Fruit fly (Drosophila melanogaster) whole organism, embryonic: ENCODE results near the gene RapGAP1.

Experiments used
- Ada2b ChIP-seq: fragments of 200-800 bp; sonication (Bioruptor generic); IDR thresholded peaks from 2 replicates; pipeline ENCODE4 v1.3.6; 2022; ENCODE audit warnings: missing biosample characterization, missing genetic modification characterization
- Adf1 ChIP-seq: fragments of 200-800 bp; sonication (Bioruptor generic); IDR thresholded peaks from 2 replicates; pipeline ENCODE4 v1.3.6; 2022; ENCODE audit warnings: missing biosample characterization, missing genetic modification characterization
- Bgb ChIP-seq: fragments of 200-800 bp; sonication (Bioruptor generic); IDR thresholded peaks from 2 replicates; pipeline ENCODE4 v1.3.6; 2022; ENCODE audit warnings: missing biosample characterization, missing genetic modification characterization; ENCODE audit not compliant: partially characterized antibody
- Blimp-1 ChIP-seq: fragments of 200-800 bp; sonication (Bioruptor generic); optimal IDR thresholded peaks from 3 replicates; lab custom pipeline; 2018; ENCODE audit warnings: missing biosample characterization, missing genetic modification characterization, mild to moderate bottlenecking, moderate library complexity, missing genetic modification reagents
- CG11504 ChIP-seq: fragments of 200-800 bp; sonication (Bioruptor generic); optimal IDR thresholded peaks from 3 replicates; lab custom pipeline; 2019; ENCODE audit warnings: missing biosample characterization, mild to moderate bottlenecking, missing genetic modification characterization, moderate library complexity
- CG11696 ChIP-seq: fragments of 200-800 bp; sonication (Bioruptor generic); IDR thresholded peaks from 2 replicates; pipeline ENCODE4 v1.3.6; 2022; ENCODE audit warnings: missing biosample characterization, missing genetic modification characterization
- CG12155 ChIP-seq: fragments of 200-800 bp; sonication (Bioruptor generic); optimal IDR thresholded peaks from 3 replicates; lab custom pipeline; 2016; ENCODE audit warnings: missing biosample characterization, missing genetic modification characterization
- CG12942 ChIP-seq: fragments of 200-800 bp; sonication (Bioruptor generic); optimal IDR thresholded peaks from 3 replicates; lab custom pipeline; 2016; ENCODE audit warnings: missing biosample characterization, missing genetic modification characterization
- CG15269 ChIP-seq: fragments of 200-800 bp; sonication (Bioruptor generic); optimal IDR thresholded peaks from 2 replicates; lab custom pipeline; 2018; ENCODE audit warnings: missing biosample characterization, mild to moderate bottlenecking, missing genetic modification characterization, moderate library complexity
- CG2199 ChIP-seq: fragments of 200-800 bp; sonication (Bioruptor generic); IDR thresholded peaks from 3 replicates; pipeline ENCODE4 v1.3.6; 2022; ENCODE audit warnings: missing biosample characterization, missing genetic modification characterization
- CG31388 ChIP-seq: fragments of 200-800 bp; sonication (Bioruptor generic); optimal IDR thresholded peaks from 2 replicates; lab custom pipeline; 2016; ENCODE audit warnings: missing biosample characterization, missing genetic modification characterization
- CG31441 ChIP-seq: fragments of 200-800 bp; sonication (Bioruptor generic); IDR thresholded peaks from 2 replicates; pipeline ENCODE4 v1.3.6; 2022; ENCODE audit warnings: missing biosample characterization, missing genetic modification characterization
- CG3163 ChIP-seq: fragments of 200-800 bp; sonication (Bioruptor generic); optimal IDR thresholded peaks from 3 replicates; lab custom pipeline; 2016; ENCODE audit warnings: missing biosample characterization, missing genetic modification characterization
- CG34224 ChIP-seq: fragments of 200-800 bp; sonication (Bioruptor generic); IDR thresholded peaks from 3 replicates; pipeline ENCODE4 v1.3.6; 2022; ENCODE audit warnings: missing biosample characterization, missing genetic modification characterization; ENCODE audit not compliant: partially characterized antibody
- CG3726 ChIP-seq: fragments of 200-800 bp; sonication (Bioruptor generic); IDR thresholded peaks from 3 replicates; pipeline ENCODE4, ENCODE4 v1.3.6; 2022; ENCODE audit warnings: missing biosample characterization, missing genetic modification characterization
- CG3995 ChIP-seq: fragments of 200-800 bp; sonication (Bioruptor generic); optimal IDR thresholded peaks from 3 replicates; lab custom pipeline; 2016; ENCODE audit warnings: missing biosample characterization, missing genetic modification characterization
- CG5245 ChIP-seq: fragments of 200-800 bp; sonication (Bioruptor generic); optimal IDR thresholded peaks from 3 replicates; lab custom pipeline; 2016; ENCODE audit warnings: missing biosample characterization, missing genetic modification characterization
- CG6683 ChIP-seq: fragments of 200-800 bp; sonication (Bioruptor generic); optimal IDR thresholded peaks from 2 replicates; lab custom pipeline; 2017; ENCODE audit warnings: missing biosample characterization, mild to moderate bottlenecking, missing genetic modification characterization, missing genetic modification reagents
- CG6765 ChIP-seq: fragments of 200-800 bp; sonication (Bioruptor generic); optimal IDR thresholded peaks from 3 replicates; lab custom pipeline; 2017; ENCODE audit warnings: missing biosample characterization, mild to moderate bottlenecking, missing genetic modification characterization
- CG6791 ChIP-seq: fragments of 200-800 bp; sonication (Bioruptor generic); IDR thresholded peaks from 3 replicates; pipeline ENCODE4 v1.3.6; 2022; ENCODE audit warnings: missing biosample characterization, missing genetic modification characterization; ENCODE audit not compliant: partially characterized antibody
- CG7786 ChIP-seq: fragments of 200-800 bp; sonication (Bioruptor generic); optimal IDR thresholded peaks from 2 replicates; lab custom pipeline; 2016; ENCODE audit warnings: missing biosample characterization, missing genetic modification characterization
- CG9727 ChIP-seq: fragments of 200-800 bp; sonication (Bioruptor generic); optimal IDR thresholded peaks from 3 replicates; lab custom pipeline; 2017; ENCODE audit warnings: missing biosample characterization, mild to moderate bottlenecking, missing genetic modification characterization
- Dfd ChIP-seq, 2 experiments: fragments of >200 bp; optimal IDR thresholded peaks; 2 replicates each; lab custom pipeline; 2017; ENCODE audit warnings: missing biosample characterization in 2 of 2, missing genetic modification characterization in 2 of 2
- Elba2 ChIP-seq: fragments of 200-800 bp; sonication (Bioruptor generic); optimal IDR thresholded peaks from 3 replicates; lab custom pipeline; 2016; ENCODE audit warnings: missing biosample characterization, missing genetic modification characterization
- Gsc ChIP-seq: fragments of 200-800 bp; sonication (Bioruptor generic); IDR thresholded peaks from 2 replicates; pipeline ENCODE4 v1.3.6; 2022; ENCODE audit warnings: missing biosample characterization, missing genetic modification characterization
- Gug ChIP-seq: fragments of 200-800 bp; sonication (Bioruptor generic); IDR thresholded peaks from 4 replicates; pipeline ENCODE4 v1.3.6; 2022; ENCODE audit warnings: missing biosample characterization, missing genetic modification characterization
- HLH54F ChIP-seq: fragments of 200-800 bp; sonication (Bioruptor generic); optimal IDR thresholded peaks from 3 replicates; lab custom pipeline; 2016; ENCODE audit warnings: missing biosample characterization, missing genetic modification characterization
- HLHmδ ChIP-seq: fragments of 200-800 bp; sonication (Bioruptor generic); optimal IDR thresholded peaks from 2 replicates; lab custom pipeline; 2018; ENCODE audit warnings: missing biosample characterization, mild to moderate bottlenecking, missing genetic modification characterization, moderate library complexity
- Max ChIP-seq: fragments of 200-800 bp; sonication (Bioruptor generic); optimal IDR thresholded peaks from 2 replicates; lab custom pipeline; 2016; ENCODE audit warnings: missing biosample characterization, mild to moderate bottlenecking, missing genetic modification characterization
- Nf-YC ChIP-seq: fragments of 200-800 bp; optimal IDR thresholded peaks from 3 replicates; lab custom pipeline; 2019; ENCODE audit warnings: missing biosample characterization, mild to moderate bottlenecking, missing genetic modification characterization, moderate library complexity
- Opbp ChIP-seq: fragments of 200-800 bp; sonication (Bioruptor generic); IDR thresholded peaks from 3 replicates; pipeline ENCODE4 v1.3.6; 2022; ENCODE audit warnings: missing biosample characterization, missing genetic modification characterization; ENCODE audit not compliant: partially characterized antibody
- Ravus ChIP-seq: fragments of 200-800 bp; sonication (Bioruptor generic); IDR thresholded peaks from 2 replicates; pipeline ENCODE4 v1.3.6; 2022; ENCODE audit warnings: missing biosample characterization, missing genetic modification characterization
- ap ChIP-seq: fragments of 200-800 bp; sonication (Bioruptor generic); IDR thresholded peaks from 2 replicates; pipeline ENCODE4 v1.3.6; 2022; ENCODE audit warnings: missing biosample characterization, missing genetic modification characterization
- ara ChIP-seq: fragments of 200-800 bp; sonication (Bioruptor generic); IDR thresholded peaks from 2 replicates; pipeline ENCODE4 v1.3.6; 2022; ENCODE audit warnings: missing biosample characterization, missing genetic modification characterization
- ase ChIP-seq: fragments of 200-800 bp; sonication (Bioruptor generic); IDR thresholded peaks from 3 replicates; pipeline ENCODE4 v1.3.6; 2022; ENCODE audit warnings: missing biosample characterization, missing genetic modification characterization
- cato ChIP-seq: fragments of 200-800 bp; sonication (Bioruptor generic); optimal IDR thresholded peaks from 2 replicates; lab custom pipeline; 2016; ENCODE audit warnings: missing biosample characterization, missing genetic modification characterization, borderline replicate concordance
- caup ChIP-seq: fragments of 200-800 bp; sonication (Bioruptor generic); optimal IDR thresholded peaks from 3 replicates; lab custom pipeline; 2017; ENCODE audit warnings: missing biosample characterization, mild to moderate bottlenecking, missing genetic modification characterization, moderate library complexity; ENCODE audit not compliant: severe bottlenecking
- fd96Cb ChIP-seq: fragments of 200-800 bp; sonication (Bioruptor generic); optimal IDR thresholded peaks from 2 replicates; lab custom pipeline; 2018; ENCODE audit warnings: missing biosample characterization, mild to moderate bottlenecking, missing genetic modification characterization, moderate library complexity
- gsb-n ChIP-seq: fragments of 200-800 bp; sonication (Bioruptor generic); optimal IDR thresholded peaks from 3 replicates; lab custom pipeline; 2018; ENCODE audit warnings: missing biosample characterization, mild to moderate bottlenecking, missing genetic modification characterization
- gt ChIP-seq: fragments of 200-800 bp; sonication (Bioruptor generic); IDR thresholded peaks from 2 replicates; pipeline ENCODE4 v1.3.6; 2022; ENCODE audit warnings: missing biosample characterization, missing genetic modification characterization
- jumu ChIP-seq: fragments of 200-800 bp; sonication (Bioruptor generic); optimal IDR thresholded peaks from 3 replicates; lab custom pipeline; 2016; ENCODE audit warnings: missing biosample characterization, missing genetic modification characterization
- kay ChIP-seq: fragments of 200-800 bp; sonication (Bioruptor generic); optimal IDR thresholded peaks from 2 replicates; lab custom pipeline; 2016; ENCODE audit warnings: missing biosample characterization, missing genetic modification characterization
- kni ChIP-seq: fragments of 200-800 bp; sonication (Bioruptor generic); optimal IDR thresholded peaks from 3 replicates; lab custom pipeline; 2017; ENCODE audit warnings: mild to moderate bottlenecking, missing biosample characterization, missing genetic modification reagents, missing genetic modification characterization
- pita ChIP-seq: fragments of 200-800 bp; sonication (Bioruptor generic); optimal IDR thresholded peaks from 2 replicates; lab custom pipeline; 2017; ENCODE audit warnings: missing biosample characterization, mild to moderate bottlenecking, missing genetic modification characterization
- stwl ChIP-seq: fragments of 200-800 bp; sonication (Bioruptor generic); optimal IDR thresholded peaks from 3 replicates; lab custom pipeline; 2018; ENCODE audit warnings: missing biosample characterization, mild to moderate bottlenecking, missing genetic modification characterization, moderate library complexity
- tll ChIP-seq, 2 experiments: fragments of 200-800 bp in 1 of 2; fragments of >200 bp in 1 of 2; sonication (Bioruptor generic) in 1 of 2; optimal IDR thresholded peaks; 2 replicates each; lab custom pipeline; 2017 to 2019; ENCODE audit warnings: missing biosample characterization in 2 of 2, missing genetic modification characterization in 2 of 2, mild to moderate bottlenecking in 1 of 2, moderate library complexity in 1 of 2
- ttk ChIP-seq: fragments of 200-800 bp; sonication (Bioruptor generic); IDR thresholded peaks from 2 replicates; pipeline ENCODE4 v2.1.2; 2022; ENCODE audit warnings: missing biosample characterization, missing genetic modification characterization
- twi ChIP-seq: fragments of 200-800 bp; optimal IDR thresholded peaks from 2 replicates; lab custom pipeline; 2019; ENCODE audit warnings: missing biosample characterization, mild to moderate bottlenecking, missing genetic modification characterization, moderate library complexity
- zfh2 ChIP-seq: fragments of 200-800 bp; sonication (Bioruptor generic); optimal IDR thresholded peaks from 2 replicates; lab custom pipeline; 2016; ENCODE audit warnings: missing biosample characterization, missing genetic modification characterization

The RapGAP1 gene

DNA sequence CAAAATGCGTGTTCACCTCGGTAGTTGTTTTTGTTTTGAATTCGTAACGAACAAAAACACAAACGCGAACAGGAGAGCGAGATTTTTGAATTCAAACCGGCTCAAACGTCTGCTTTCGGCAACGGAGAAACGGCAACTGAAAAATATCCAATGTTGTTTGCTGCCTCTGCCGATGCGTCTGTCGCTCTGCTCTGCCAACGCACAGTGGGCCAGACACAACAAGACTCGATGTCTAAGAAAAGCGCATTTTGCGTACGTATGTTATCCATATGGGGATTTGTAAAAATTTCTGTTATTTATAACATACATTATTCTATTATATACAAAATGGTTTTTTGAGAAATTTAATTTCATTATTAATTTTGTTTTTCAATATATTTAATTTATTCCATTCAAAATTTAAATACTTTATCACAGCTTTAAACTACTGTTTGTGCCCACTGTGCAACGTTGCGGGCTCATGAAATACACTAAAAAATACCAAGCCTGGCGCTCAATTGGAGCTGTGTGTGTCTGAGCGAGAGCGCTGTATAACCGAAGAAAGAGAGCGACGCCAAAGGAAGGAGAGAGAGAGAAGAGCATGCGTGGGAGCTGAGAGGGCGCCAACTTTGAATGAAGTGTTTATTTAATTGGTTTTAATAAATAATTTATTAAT lies 48.2 kb downstream of the RapGAP1 start (continued):
- TF ChIP-seq fd96Cb (tag; lab: Kevin White, UChicago): peak; percentile 98
- TF ChIP-seq Ravus: peak; percentile 82
- TF ChIP-seq CG3163 (GFP tag; lab: Kevin White, UChicago): peak; percentile 54
- peak; percentile 92 for TF ChIP-seq CG5245 (GFP tag; lab: Kevin White, UChicago)
- peak; percentile 79 for TF ChIP-seq Opbp
- peak; percentile 96 for TF ChIP-seq ara
- TF ChIP-seq ttk (GFP tag; lab: Robert Waterston, UW): peak; percentile 97
- TF ChIP-seq ase (GFP tag; lab: Robert Waterston, UW): peak; percentile 95
- peak; percentile 95 for TF ChIP-seq kay
- peak; percentile 95 for TF ChIP-seq cato
- peak; percentile 78 for TF ChIP-seq CG3995 (GFP tag; lab: Kevin White, UChicago)
- TF ChIP-seq CG6791 (GFP tag; lab: Robert Waterston, UW): peak; percentile 47; the same call in 1 of the 3 replicates
- TF ChIP-seq Dfd (GFP tag; optimal IDR thresholded peaks at IDR 0.05; lab: Kevin White, UChicago): no peak
- TF ChIP-seq Elba2 (GFP tag; lab: Kevin White, UChicago): peak; percentile 89
- peak; percentile 98 for TF ChIP-seq Max
- peak; percentile 94 for TF ChIP-seq Nf-YC (tag; lab: Kevin White, UChicago)
- peak; percentile 92 for TF ChIP-seq CG31388
- TF ChIP-seq CG9727 (GFP tag; lab: Kevin White, UChicago): peak; percentile 99
- TF ChIP-seq stwl (tag; lab: Kevin White, UChicago): peak; percentile 79
- peak; percentile 95 for TF ChIP-seq kni (GFP tag; lab: Kevin White, UChicago)
- TF ChIP-seq Adf1: peak; percentile 96
- peak; percentile 87; the same call in 2 of the 3 replicates for TF ChIP-seq CG2199 (GFP tag; lab: Robert Waterston, UW)
- peak; percentile 96 for TF ChIP-seq Ada2b (GFP tag; lab: Robert Waterston, UW)
- peak; percentile 98 for TF ChIP-seq CG6765 (GFP tag; lab: Kevin White, UChicago)
- peak; percentile 97 for TF ChIP-seq CG6683
- TF ChIP-seq ap (GFP tag; lab: Robert Waterston, UW): peak; percentile 94
- TF ChIP-seq CG11696 (GFP tag; lab: Robert Waterston, UW): peak; percentile 83
- TF ChIP-seq twi (tag; lab: Kevin White, UChicago): peak; percentile 98
- peak; percentile 99 for TF ChIP-seq CG15269 (tag; lab: Kevin White, UChicago)
- TF ChIP-seq caup (GFP tag; lab: Kevin White, UChicago): peak; percentile 98
- peak; percentile 8 to 78 for TF ChIP-seq tll (GFP tag; optimal IDR thresholded peaks at IDR 0.05; lab: Kevin White, UChicago)
- TF ChIP-seq CG11504 (tag; lab: Kevin White, UChicago): peak; percentile 98
- TF ChIP-seq CG12155 (GFP tag; lab: Kevin White, UChicago): peak; percentile 96
- TF ChIP-seq zfh2 (GFP tag; lab: Kevin White, UChicago): peak; percentile 87
- TF ChIP-seq HLH54F (GFP tag; lab: Kevin White, UChicago): peak; percentile 85
- TF ChIP-seq CG31441 (GFP tag; lab: Robert Waterston, UW): peak; percentile 100
- TF ChIP-seq Bgb (GFP tag; lab: Robert Waterston, UW): no peak
- TF ChIP-seq Gsc (GFP tag; lab: Robert Waterston, UW): no peak; the same call in 1 of the 2 replicates
- 0 out of 3 replicates have a peak, but pooled peaks have one; percentile 27 for TF ChIP-seq CG34224 (GFP tag; lab: Robert Waterston, UW)
- TF ChIP-seq Gug: peak; percentile 96
- peak; percentile 94 for TF ChIP-seq CG3726
- TF ChIP-seq jumu (GFP tag; lab: Kevin White, UChicago): peak; percentile 72
- TF ChIP-seq gt (GFP tag; lab: Robert Waterston, UW): peak; percentile 92
- TF ChIP-seq CG7786 (GFP tag; lab: Kevin White, UChicago): peak; percentile 83
- peak; percentile 96 for TF ChIP-seq CG12942 (GFP tag; lab: Kevin White, UChicago)
- TF ChIP-seq gsb-n (tag; lab: Kevin White, UChicago): peak; percentile 99
- TF ChIP-seq Blimp-1 (GFP tag; lab: Kevin White, UChicago): peak; percentile 97
- TF ChIP-seq HLHmδ (GFP tag; lab: Kevin White, UChicago): peak; percentile 45
- TF ChIP-seq pita (GFP tag; lab: Kevin White, UChicago): no peak
